Worm (Caenorhabditis elegans) whole organism, young adult: ENCODE measurements around the gene zim-2.

ENCODE experiments used
- ceh-27 ChIP-seq: fragments of 200-800 bp; sonication (Bioruptor generic); optimal IDR thresholded peaks from 2 replicates; lab custom pipeline; 2018; ENCODE audit warnings: mild to moderate bottlenecking, missing genetic modification characterization, moderate library complexity, missing compliant biosample characterization
- efl-1 ChIP-seq: fragments of 150-350 bp; optimal IDR thresholded peaks from 2 replicates; lab custom pipeline; 2014; ENCODE audit warnings: missing biosample characterization, missing genetic modification reagents, missing genetic modification characterization
- unc-62 ChIP-seq: fragments of 150-350 bp; optimal IDR thresholded peaks from 2 replicates; lab custom pipeline; 2014; ENCODE audit warnings: missing biosample characterization, missing genetic modification reagents, missing genetic modification characterization

DNA sequence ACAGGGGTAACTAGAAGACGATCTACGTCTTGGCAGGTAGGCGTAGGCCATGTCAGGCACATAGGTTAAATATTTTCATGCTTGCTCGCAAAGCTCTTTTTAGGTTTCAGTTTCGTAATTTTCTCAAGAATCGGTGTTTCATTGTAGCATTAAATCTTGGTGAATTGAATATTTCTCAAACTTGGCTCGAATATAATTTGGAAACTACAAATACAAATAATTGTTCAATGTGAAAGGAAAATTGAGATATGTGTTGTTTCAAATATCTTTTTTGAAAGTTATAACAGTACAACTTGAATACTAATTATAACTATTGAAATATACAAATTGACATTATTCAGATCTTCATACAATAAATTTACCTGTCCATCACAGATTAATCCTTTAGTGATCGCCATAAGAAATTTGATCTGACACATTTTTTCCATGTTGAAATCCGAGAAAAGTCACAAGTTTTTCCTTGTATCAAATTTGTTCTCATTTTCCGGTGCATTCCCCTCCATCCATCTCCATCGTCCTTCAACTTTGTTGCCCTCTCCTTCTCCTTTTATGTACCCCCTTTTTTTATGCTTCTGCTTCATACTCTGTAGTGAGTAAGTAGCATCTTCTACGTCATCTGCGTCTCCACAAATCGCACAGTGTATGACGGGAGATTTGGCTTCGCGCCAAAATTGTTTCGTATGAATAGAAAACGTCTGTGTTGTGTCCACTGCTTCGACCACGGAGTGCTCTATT is 30.8 kb upstream of the zim-2 start, which contains the start of gene C02F4.5:
- TF ChIP-seq ceh-27 (GFP tag; lab: Kevin White, UChicago): no peak
- TF ChIP-seq efl-1: no peak
- TF ChIP-seq unc-62 (GFP tag; lab: Kevin White, UChicago): no peak
